Fruit fly (Drosophila melanogaster): ENCODE measurements around the gene Atg4a.

The Atg4a gene

DNA sequence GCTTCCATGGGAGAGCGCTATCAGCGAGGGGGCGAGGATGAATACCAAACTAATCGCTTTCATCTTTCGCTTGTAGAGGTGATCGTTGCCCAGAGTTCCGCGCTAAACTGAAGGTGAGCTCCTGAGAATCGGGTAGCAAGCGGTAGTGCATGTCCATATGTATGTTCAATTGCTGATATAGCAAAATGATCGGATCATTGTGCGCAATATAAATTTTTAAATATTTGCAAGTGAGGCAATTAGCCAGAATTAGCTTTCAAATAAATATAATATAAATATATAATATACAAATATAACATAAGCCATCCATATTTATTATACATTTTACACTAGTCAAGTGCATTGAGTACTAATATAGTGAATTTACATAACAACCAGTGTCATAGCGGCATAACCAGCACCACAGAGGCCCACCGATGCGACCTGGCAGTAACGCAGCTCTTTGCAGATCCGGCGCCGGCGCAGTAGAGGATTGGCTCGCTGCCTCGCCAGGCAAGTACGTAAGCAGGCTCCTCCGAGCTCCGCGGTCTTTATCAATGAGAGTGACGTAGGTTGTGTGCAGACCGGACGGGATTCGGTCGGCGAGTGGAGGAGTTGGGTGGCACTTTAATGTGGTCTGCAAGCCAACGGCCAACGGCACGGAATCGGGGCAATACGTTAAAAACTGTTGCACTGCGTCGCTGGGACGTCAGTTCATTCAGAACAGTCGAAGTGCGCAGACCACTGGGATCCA, 53.5 kb downstream of the Atg4a start, which contains the start of the genes Iris and CG4577:
Gene Iris (minus strand): TSS at position 88 of the 733 bp plus-strand sequence.
Gene CG4577 (plus strand): TSS at position 683 of the 733 bp plus-strand sequence.
- TF ChIP-seq CG4854 (GFP tag; optimal IDR thresholded peaks at IDR 0.05) (no peak), CG1603 (tag; optimal IDR thresholded peaks at IDR 0.05) (no peak), bbx (GFP tag; IDR thresholded peaks at IDR 0.05; ENCODE audit: partially characterized antibody) (no peak), Optix (GFP tag; IDR thresholded peaks at IDR 0.05) (no peak), onecut (GFP tag; IDR thresholded peaks at IDR 0.05) (no peak), dimm (GFP tag; IDR thresholded peaks at IDR 0.05) (no peak), Nf-YC (tag; optimal IDR thresholded peaks at IDR 0.05) (no peak), CG6254 (GFP tag; optimal IDR thresholded peaks at IDR 0.05) (no peak), CG18011 (GFP tag; optimal IDR thresholded peaks at IDR 0.05) (no peak), CG7357 (GFP tag; IDR thresholded peaks at IDR 0.05) (no peak), CG12219 (GFP tag; optimal IDR thresholded peaks at IDR 0.05) (no peak), CG3065 (GFP tag; optimal IDR thresholded peaks at IDR 0.05) (no peak), CG3407 (GFP tag; optimal IDR thresholded peaks at IDR 0.05) (no peak), stwl (tag; optimal IDR thresholded peaks at IDR 0.05) (no peak), Blimp-1 (GFP tag; optimal IDR thresholded peaks at IDR 0.05) (no peak), Mrtf (GFP tag; IDR thresholded peaks at IDR 0.05) (0 out of 3 replicates have a peak, but pooled peaks have one; percentile 5), jigr1 (GFP tag; IDR thresholded peaks at IDR 0.05) (no peak), HLH3B (GFP tag; IDR thresholded peaks at IDR 0.05) (no peak), unpg (GFP tag; optimal IDR thresholded peaks at IDR 0.05) (no peak), row (GFP tag; IDR thresholded peaks at IDR 0.05) (peak; percentile 37; the same call in 1 of the 3 replicates), CG6654 (GFP tag; optimal IDR thresholded peaks at IDR 0.05) (no peak), ewg (GFP tag; optimal IDR thresholded peaks at IDR 0.05) (peak; percentile 60), E2f2 (GFP tag; IDR thresholded peaks at IDR 0.05) (no peak), CG14014 (GFP tag; IDR thresholded peaks at IDR 0.05) (no peak), jumu (GFP tag; optimal IDR thresholded peaks at IDR 0.05) (no peak), CG4360 (GFP tag; IDR thresholded peaks at IDR 0.05) (no peak), Deaf1 (tag; optimal IDR thresholded peaks at IDR 0.05) (peak; percentile 15), MESR4 (GFP tag; optimal IDR thresholded peaks at IDR 0.05) (no peak), schlank (tag; optimal IDR thresholded peaks at IDR 0.05) (no peak), kni (GFP tag; optimal IDR thresholded peaks at IDR 0.05) (no peak), Pdp1 (GFP tag; optimal IDR thresholded peaks at IDR 0.05) (peak in 1 of 2 experiments; percentile 3), abd-A (tag; optimal IDR thresholded peaks at IDR 0.05) (peak; percentile 9), vfl (GFP tag; optimal IDR thresholded peaks at IDR 0.05) (no peak), lov (optimal IDR thresholded peaks at IDR 0.05) (no peak), lov (GFP tag; IDR thresholded peaks at IDR 0.05) (no peak), D19B (GFP tag; optimal IDR thresholded peaks at IDR 0.05) (no peak), CG17612 (GFP tag; IDR thresholded peaks at IDR 0.05) (no peak), CG15479 (GFP tag; optimal IDR thresholded peaks at IDR 0.05) (no peak), lab (GFP tag; optimal IDR thresholded peaks at IDR 0.05) (peak; percentile 22), caup (GFP tag; optimal IDR thresholded peaks at IDR 0.05; ENCODE audit: severe bottlenecking) (no peak), chinmo (GFP tag; IDR thresholded peaks at IDR 0.05; ENCODE audit: partially characterized antibody) (0 out of 4 replicates have a peak, but pooled peaks have one; percentile 11), CG18599 (GFP tag; optimal IDR thresholded peaks at IDR 0.05) (peak; percentile 16), fd3F (GFP tag; optimal IDR thresholded peaks at IDR 0.05) (no peak), CG10267 (tag; optimal IDR thresholded peaks at IDR 0.05) (no peak), nerfin-2 (GFP tag; IDR thresholded peaks at IDR 0.05; ENCODE audit: partially characterized antibody) (no peak), bsh (GFP tag; optimal IDR thresholded peaks at IDR 0.05) (no peak), ham (GFP tag; IDR thresholded peaks at IDR 0.05) (no peak), z (GFP tag; IDR thresholded peaks at IDR 0.05) (no peak), CG3847 (GFP tag; IDR thresholded peaks at IDR 0.05) (no peak)

Data from whole organism, embryonic.